Worm (Caenorhabditis elegans) whole organism, L1 larva: ENCODE measurements around the gene T01B7.5.
A peak's percentile ranks its signal among the peaks of the same experiment; 100 is the strongest.

Experiments used
- F16B12.6 ChIP-seq: fragments of 150-350 bp; optimal IDR thresholded peaks from 2 replicates; lab custom pipeline; 2014; ENCODE audit warnings: missing biosample characterization, missing genetic modification characterization
- aly-2 ChIP-seq: fragments of 150-350 bp; optimal IDR thresholded peaks from 2 replicates; lab custom pipeline; 2014; ENCODE audit warnings: missing biosample characterization, missing genetic modification characterization
- ama-1 ChIP-seq: fragments of 150-350 bp; optimal IDR thresholded peaks from 2 replicates; lab custom pipeline; 2014
- blmp-1 ChIP-seq: fragments of 150-350 bp; optimal IDR thresholded peaks from 2 replicates; lab custom pipeline; 2014; ENCODE audit warnings: missing biosample characterization, missing genetic modification characterization
- ceh-90 ChIP-seq: sonication (generic microtip); optimal IDR thresholded peaks from 2 replicates; lab custom pipeline; 2016; ENCODE audit warnings: missing genetic modification characterization, missing compliant biosample characterization
- ces-1 ChIP-seq: fragments of 150-350 bp; optimal IDR thresholded peaks from 2 replicates; lab custom pipeline; 2014; ENCODE audit warnings: missing biosample characterization, missing genetic modification reagents, missing genetic modification characterization
- dpl-1 ChIP-seq, 3 experiments: fragments of 150-350 bp in 2 of 3; sonication (generic microtip) in 1 of 3; optimal IDR thresholded peaks; 2 replicates each; lab custom pipeline; 2014 to 2017; ENCODE audit warnings: missing biosample characterization in 3 of 3, missing genetic modification characterization in 3 of 3, missing genetic modification reagents in 3 of 3
- efl-3 ChIP-seq: fragments of 200-800 bp; sonication (Bioruptor generic); optimal IDR thresholded peaks from 2 replicates; lab custom pipeline; 2018; ENCODE audit warnings: mild to moderate bottlenecking, missing genetic modification characterization, missing compliant biosample characterization
- elt-2 ChIP-seq: sonication (generic microtip); optimal IDR thresholded peaks from 2 replicates; lab custom pipeline; 2016; ENCODE audit warnings: missing genetic modification characterization, mild to moderate bottlenecking, inconsistent platforms, missing compliant biosample characterization, missing genetic modification reagents
- ets-5 ChIP-seq: fragments of 200-800 bp; sonication (Bioruptor generic); IDR thresholded peaks from 2 replicates; pipeline ENCODE4 v1.3.6; 2022; ENCODE audit warnings: missing genetic modification characterization, missing compliant biosample characterization
- fkh-4 ChIP-seq: sonication (generic microtip); optimal IDR thresholded peaks from 2 replicates; lab custom pipeline; 2016; ENCODE audit warnings: missing compliant biosample characterization, missing genetic modification characterization, borderline replicate concordance
- grh-1 ChIP-seq: fragments of 200-800 bp; sonication (Bioruptor generic); IDR thresholded peaks from 2 replicates; pipeline ENCODE4 v1.3.6; 2022; ENCODE audit warnings: missing genetic modification reagents, missing genetic modification characterization, missing compliant biosample characterization
- lin-14 ChIP-seq: fragments of 200-800 bp; sonication (Bioruptor generic); optimal IDR thresholded peaks from 2 replicates; lab custom pipeline; 2018; ENCODE audit warnings: mild to moderate bottlenecking, missing genetic modification characterization, moderate library complexity, missing compliant biosample characterization
- lin-39 ChIP-seq: fragments of 150-350 bp; optimal IDR thresholded peaks from 2 replicates; lab custom pipeline; 2014; ENCODE audit warnings: missing biosample characterization, missing genetic modification reagents, missing genetic modification characterization
- mab-9 ChIP-seq: fragments of 200-800 bp; sonication (Bioruptor generic); IDR thresholded peaks from 2 replicates; pipeline ENCODE4 v1.3.6; 2022; ENCODE audit warnings: missing genetic modification reagents, missing genetic modification characterization, missing compliant biosample characterization
- mep-1 ChIP-seq: fragments of 150-350 bp; optimal IDR thresholded peaks from 2 replicates; lab custom pipeline; 2014; ENCODE audit warnings: missing biosample characterization, missing genetic modification characterization
- nhr-11 ChIP-seq: fragments of 150-350 bp; optimal IDR thresholded peaks from 2 replicates; lab custom pipeline; 2014; ENCODE audit warnings: missing biosample characterization, missing genetic modification characterization
- nhr-12 ChIP-seq: sonication (generic microtip); optimal IDR thresholded peaks from 2 replicates; lab custom pipeline; 2017; ENCODE audit warnings: missing biosample characterization, missing genetic modification characterization
- nhr-19 ChIP-seq: fragments of 200-800 bp; sonication (Bioruptor generic); conservative IDR thresholded peaks from 2 replicates; pipeline ENCODE4 v1.3.6; 2022; ENCODE audit warnings: missing genetic modification characterization, missing compliant biosample characterization
- nhr-237 ChIP-seq: fragments of 150-350 bp; optimal IDR thresholded peaks from 2 replicates; lab custom pipeline; 2014; ENCODE audit warnings: missing biosample characterization, missing genetic modification characterization
- nhr-71 ChIP-seq: sonication (generic microtip); optimal IDR thresholded peaks from 2 replicates; lab custom pipeline; 2016; ENCODE audit warnings: mild to moderate bottlenecking, missing genetic modification characterization, moderate library complexity, missing compliant biosample characterization
- nhr-76 ChIP-seq: sonication (generic microtip); optimal IDR thresholded peaks from 2 replicates; lab custom pipeline; 2017; ENCODE audit warnings: missing biosample characterization, missing genetic modification characterization
- nhr-77 ChIP-seq: fragments of 150-350 bp; optimal IDR thresholded peaks from 2 replicates; lab custom pipeline; 2014; ENCODE audit warnings: missing biosample characterization, missing genetic modification characterization
- pax-3 ChIP-seq: fragments of 200-800 bp; sonication (Bioruptor generic); optimal IDR thresholded peaks from 2 replicates; lab custom pipeline; 2018; ENCODE audit warnings: mild to moderate bottlenecking, missing genetic modification characterization, moderate library complexity, missing compliant biosample characterization
- sox-4 ChIP-seq: sonication (generic microtip); optimal IDR thresholded peaks from 2 replicates; lab custom pipeline; 2016; ENCODE audit warnings: missing genetic modification characterization, missing compliant biosample characterization
- sup-37 ChIP-seq: fragments of 200-800 bp; sonication (Bioruptor generic); optimal IDR thresholded peaks from 2 replicates; lab custom pipeline; 2018; ENCODE audit warnings: mild to moderate bottlenecking, missing genetic modification characterization, missing compliant biosample characterization
- tlp-1 ChIP-seq: fragments of 150-350 bp; optimal IDR thresholded peaks from 2 replicates; lab custom pipeline; 2014; ENCODE audit warnings: missing biosample characterization, missing genetic modification characterization
- unc-62 ChIP-seq: fragments of 150-350 bp; optimal IDR thresholded peaks from 2 replicates; lab custom pipeline; 2014; ENCODE audit warnings: missing biosample characterization, missing genetic modification reagents, missing genetic modification characterization
- unc-86 ChIP-seq: sonication (generic microtip); optimal IDR thresholded peaks from 2 replicates; lab custom pipeline; 2016; ENCODE audit warnings: missing genetic modification characterization, missing compliant biosample characterization
- xbp-1 ChIP-seq: sonication (generic microtip); optimal IDR thresholded peaks from 2 replicates; lab custom pipeline; 2016; ENCODE audit warnings: missing genetic modification characterization, missing compliant biosample characterization
- ztf-11 ChIP-seq, 2 experiments: sonication (generic microtip); optimal IDR thresholded peaks; 2 replicates each; lab custom pipeline; 2016 to 2017; ENCODE audit warnings: missing genetic modification characterization in 2 of 2, missing biosample characterization in 1 of 2, missing compliant biosample characterization in 1 of 2
- ztf-4 ChIP-seq: fragments of 150-350 bp; optimal IDR thresholded peaks from 2 replicates; lab custom pipeline; 2014; ENCODE audit warnings: missing biosample characterization, missing genetic modification characterization

T01B7.5 gene

ce11 chrII:8769375-8769774 is 52.7 kb downstream of the T01B7.5 start (continued):
- no peak for TF ChIP-seq mab-9 (GFP tag; lab: Robert Waterston, UW)
- TF ChIP-seq tlp-1 (tag; lab: Kevin White, UChicago), result no peak
- no peak for TF ChIP-seq nhr-77 (tag; lab: Kevin White, UChicago)
- TF ChIP-seq nhr-12 (tag; lab: Kevin White, UChicago), result no peak
- TF ChIP-seq F16B12.6 (tag; lab: Kevin White, UChicago), result peak; percentile 18
- no peak for TF ChIP-seq efl-3 (GFP tag; lab: Kevin White, UChicago)
- TF ChIP-seq ama-1 (lab: Kevin White, UChicago), result no peak
- TF ChIP-seq dpl-1 (GFP tag; optimal IDR thresholded peaks at IDR 0.05; lab: Kevin White, UChicago), result peak in 1 of 3 experiments; percentile 4
- TF ChIP-seq lin-14 (GFP tag; lab: Kevin White, UChicago), result peak; percentile 60
- TF ChIP-seq lin-39 (tag; lab: Kevin White, UChicago), result no peak
- no peak for TF ChIP-seq sup-37 (GFP tag; lab: Kevin White, UChicago)
- no peak for TF ChIP-seq ztf-4 (tag; lab: Kevin White, UChicago)
- no peak for TF ChIP-seq ztf-11 (tag; optimal IDR thresholded peaks at IDR 0.05; lab: Kevin White, UChicago)
- no peak for TF ChIP-seq nhr-76
- no peak for TF ChIP-seq xbp-1 (tag; lab: Kevin White, UChicago)
- no peak for TF ChIP-seq fkh-4 (tag; lab: Kevin White, UChicago)
- TF ChIP-seq nhr-237 (tag; lab: Kevin White, UChicago), result no peak
- no peak for TF ChIP-seq nhr-11
- TF ChIP-seq grh-1 (GFP tag; lab: Robert Waterston, UW), result no peak
- TF ChIP-seq ceh-90 (tag; lab: Kevin White, UChicago), result no peak
- TF ChIP-seq ces-1 (GFP tag; lab: Kevin White, UChicago), result no peak
- TF ChIP-seq unc-62, result no peak
- TF ChIP-seq blmp-1, result peak; percentile 18
- peak; percentile 36 for TF ChIP-seq mep-1
- TF ChIP-seq elt-2 (tag; lab: Kevin White, UChicago), result no peak
- no peak for TF ChIP-seq sox-4
- TF ChIP-seq aly-2 (tag; lab: Kevin White, UChicago), result no peak

DNA sequence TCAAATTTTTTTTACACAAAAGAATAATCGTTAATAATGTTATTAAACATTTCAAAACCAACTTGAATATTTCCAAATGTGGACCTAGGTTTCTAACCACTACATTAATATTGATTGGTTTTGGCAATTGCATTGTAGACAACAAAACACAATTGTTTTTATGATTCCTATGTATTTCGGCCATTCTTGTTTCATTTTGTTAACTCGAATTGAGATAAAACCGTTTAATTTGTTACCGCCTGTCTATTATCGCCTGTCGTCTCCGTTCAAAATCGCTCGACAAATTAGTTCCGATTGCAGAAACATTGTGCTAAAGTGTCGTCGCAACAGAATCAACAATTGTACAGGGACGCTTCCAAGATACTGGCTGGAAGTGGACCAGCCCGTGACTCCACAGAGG is 54.0 kb downstream of the T01B7.5 start, which contains the start of gene let-19:
Gene let-19, plus strand, starts transcription at position 301 of the 400 bp plus-strand sequence.
- no peak for TF ChIP-seq nhr-77 (tag; lab: Kevin White, UChicago)
- no peak for TF ChIP-seq ets-5
- TF ChIP-seq pax-3, result no peak
- no peak for TF ChIP-seq ztf-11 (tag; optimal IDR thresholded peaks at IDR 0.05; lab: Kevin White, UChicago)
- TF ChIP-seq nhr-71 (tag; lab: Kevin White, UChicago), result no peak
- no peak for TF ChIP-seq nhr-19
- no peak for TF ChIP-seq unc-86 (tag; lab: Kevin White, UChicago)
